Worm (Caenorhabditis elegans): ENCODE data around the gene rps-14.

rps-14 gene

DNA sequence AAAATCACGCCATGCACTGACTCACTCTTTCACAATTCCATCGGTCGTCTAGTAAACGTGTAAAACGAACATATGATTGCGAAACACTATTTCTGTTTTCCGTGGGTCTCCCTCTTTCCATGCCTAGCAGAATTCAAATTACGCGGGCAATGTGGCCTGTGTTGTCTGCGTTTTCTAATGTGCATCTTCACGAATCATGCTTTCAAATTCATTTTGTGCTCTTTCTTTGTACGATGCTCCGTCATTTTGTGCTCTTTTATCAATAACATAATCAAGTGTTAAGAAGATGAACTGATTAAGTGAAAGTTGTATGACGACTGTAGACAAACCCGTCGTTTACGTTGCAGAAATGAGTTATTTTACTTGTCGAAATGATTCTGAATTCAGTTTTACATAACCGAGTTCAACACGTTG lies 13.6 kb downstream of the rps-14 start:
- TF ChIP-seq pros-1 (tag; optimal IDR thresholded peaks at IDR 0.05) (no peak), elt-2 (tag; optimal IDR thresholded peaks at IDR 0.05) (peak; percentile 45), unc-86 (tag; optimal IDR thresholded peaks at IDR 0.05) (no peak)

DNA sequence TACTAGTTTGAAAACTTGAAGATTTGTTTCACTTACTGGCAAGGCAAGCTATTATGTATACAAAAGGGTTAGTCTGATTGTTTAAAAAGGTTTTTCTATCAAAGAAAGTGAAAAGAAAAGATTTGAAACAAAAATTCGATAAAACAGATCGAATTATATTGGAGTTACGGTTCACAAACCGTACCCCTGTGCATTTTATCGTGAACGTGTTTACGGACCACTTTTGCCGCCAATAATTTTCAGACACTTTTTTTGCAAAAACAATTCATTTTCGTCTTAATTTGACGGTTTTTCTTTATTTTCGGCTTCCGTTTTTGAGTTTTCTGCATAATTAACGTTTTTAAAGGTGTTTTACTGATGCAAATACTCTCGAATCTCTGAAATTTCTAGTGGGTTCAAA lies 14.1 kb downstream of the rps-14 start:
- no peak for TF ChIP-seq ets-4 (tag; optimal IDR thresholded peaks at IDR 0.05)
- no peak for TF ChIP-seq K09A11.1 (tag; optimal IDR thresholded peaks at IDR 0.05; ENCODE audit: insufficient read depth)
- no peak for TF ChIP-seq rnt-1 (tag; optimal IDR thresholded peaks at IDR 0.05)
- no peak for TF ChIP-seq ztf-16 (tag; optimal IDR thresholded peaks at IDR 0.05)
- no peak for TF ChIP-seq hlh-13 (GFP tag; optimal IDR thresholded peaks at IDR 0.05)
- TF ChIP-seq ceh-34 (tag; optimal IDR thresholded peaks at IDR 0.05): no peak
- no peak for TF ChIP-seq ref-2 (tag; optimal IDR thresholded peaks at IDR 0.05)
- TF ChIP-seq lim-6 (tag; optimal IDR thresholded peaks at IDR 0.05): no peak
- TF ChIP-seq lin-11 (tag; optimal IDR thresholded peaks at IDR 0.05): no peak
- TF ChIP-seq ceh-30 (tag; optimal IDR thresholded peaks at IDR 0.05): no peak
- TF ChIP-seq F13H6.1 (tag; optimal IDR thresholded peaks at IDR 0.05): no peak
- TF ChIP-seq hlh-30 (tag; optimal IDR thresholded peaks at IDR 0.05; ENCODE audit: insufficient read depth): no peak
- no peak for TF ChIP-seq unc-42 (tag; optimal IDR thresholded peaks at IDR 0.05)
- TF ChIP-seq pros-1 (tag; optimal IDR thresholded peaks at IDR 0.05): no peak
- no peak for TF ChIP-seq che-1 (tag; optimal IDR thresholded peaks at IDR 0.05)
- TF ChIP-seq sox-2 (GFP tag; IDR thresholded peaks at IDR 0.05): no peak
- no peak for TF ChIP-seq ceh-6 (GFP tag; optimal IDR thresholded peaks at IDR 0.05)
- no peak for TF ChIP-seq nfya-1 (tag; optimal IDR thresholded peaks at IDR 0.05)

DNA sequence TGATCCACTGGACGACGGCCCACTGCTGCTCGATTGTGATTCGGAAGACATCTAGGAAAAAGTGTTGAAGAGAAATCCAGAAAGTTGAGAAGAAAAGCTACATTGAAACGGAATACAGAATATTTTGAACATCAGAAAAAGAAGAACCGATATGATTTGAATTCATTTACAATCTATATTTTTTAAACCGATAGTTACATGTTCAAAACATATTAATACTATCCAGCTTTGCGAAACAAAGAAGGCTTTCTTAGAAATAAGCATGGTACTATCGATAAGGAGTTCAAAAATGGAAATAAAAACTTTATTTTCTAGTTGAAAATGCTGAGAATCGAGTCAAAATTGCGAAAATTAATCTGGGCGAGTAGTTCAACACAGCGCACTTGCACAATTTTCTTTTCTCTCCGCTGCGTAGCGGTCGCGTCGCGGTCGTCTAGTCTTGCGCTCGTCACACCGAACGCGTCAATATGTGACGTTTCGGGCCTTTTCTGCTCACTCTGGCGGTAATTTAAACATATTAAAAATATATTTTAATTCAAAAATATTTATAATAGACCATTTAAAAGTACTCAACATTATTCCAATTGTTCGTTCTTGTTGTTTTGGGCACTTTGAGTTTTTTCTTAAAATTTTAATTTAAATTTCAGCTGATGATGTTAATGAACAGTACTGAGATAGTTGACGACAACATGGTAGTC lies 17.2 kb downstream of the rps-14 start, which contains the start of the genes syf-2 and K04G7.1:
Gene syf-2 (minus strand): TSS at position 51 of the 698 bp plus-strand sequence.
Gene K04G7.1 (plus strand): TSS at position 648 of the 698 bp plus-strand sequence.
- TF ChIP-seq hlh-30 (tag; optimal IDR thresholded peaks at IDR 0.05; ENCODE audit: insufficient read depth): peak; percentile 70
- peak; percentile 5 for TF ChIP-seq pros-1 (tag; optimal IDR thresholded peaks at IDR 0.05)
- peak; percentile 76 for TF ChIP-seq unc-55 (GFP tag; optimal IDR thresholded peaks at IDR 0.05)
- TF ChIP-seq syd-9 (tag; optimal IDR thresholded peaks at IDR 0.05): no peak
- TF ChIP-seq ceh-31 (tag; optimal IDR thresholded peaks at IDR 0.05): peak; percentile 71
- TF ChIP-seq ets-4 (tag; optimal IDR thresholded peaks at IDR 0.05): no peak
- TF ChIP-seq ceh-14 (tag; optimal IDR thresholded peaks at IDR 0.05): peak; percentile 68
- TF ChIP-seq hlh-15 (tag; optimal IDR thresholded peaks at IDR 0.05): no peak
- peak; percentile 72 for TF ChIP-seq tbx-2 (tag; optimal IDR thresholded peaks at IDR 0.05)
- peak; percentile 57 for TF ChIP-seq ceh-34 (tag; optimal IDR thresholded peaks at IDR 0.05)
- TF ChIP-seq ceh-2 (tag; optimal IDR thresholded peaks at IDR 0.05): no peak
- TF ChIP-seq ceh-48 (tag; optimal IDR thresholded peaks at IDR 0.05): peak; percentile 8
- peak; percentile 42 for TF ChIP-seq K09A11.1 (tag; optimal IDR thresholded peaks at IDR 0.05; ENCODE audit: insufficient read depth)
- no peak for TF ChIP-seq F13H6.1 (tag; optimal IDR thresholded peaks at IDR 0.05)
- TF ChIP-seq ceh-30 (tag; optimal IDR thresholded peaks at IDR 0.05): no peak
- no peak for TF ChIP-seq odd-2 (tag; optimal IDR thresholded peaks at IDR 0.05)
- no peak for TF ChIP-seq pqm-1 (tag; optimal IDR thresholded peaks at IDR 0.05)
- peak; percentile 28 for TF ChIP-seq ref-2 (tag; optimal IDR thresholded peaks at IDR 0.05)
- TF ChIP-seq npax-4 (tag; optimal IDR thresholded peaks at IDR 0.05): no peak
- TF ChIP-seq madf-2 (tag; optimal IDR thresholded peaks at IDR 0.05): no peak
- peak; percentile 78 for TF ChIP-seq nfya-1 (tag; optimal IDR thresholded peaks at IDR 0.05)
- TF ChIP-seq ceh-18 (tag; optimal IDR thresholded peaks at IDR 0.05): peak; percentile 26
- TF ChIP-seq fkh-10 (GFP tag; optimal IDR thresholded peaks at IDR 0.05): no peak
- no peak for TF ChIP-seq lin-11 (tag; optimal IDR thresholded peaks at IDR 0.05)
- no peak for TF ChIP-seq ttx-3 (tag; optimal IDR thresholded peaks at IDR 0.05)
- TF ChIP-seq eyg-1 (tag; optimal IDR thresholded peaks at IDR 0.05): no peak
- TF ChIP-seq nhr-11 (tag; optimal IDR thresholded peaks at IDR 0.05): no peak
- TF ChIP-seq dve-1 (tag; optimal IDR thresholded peaks at IDR 0.05): peak; percentile 53
- peak; percentile 64 for TF ChIP-seq unc-42 (tag; optimal IDR thresholded peaks at IDR 0.05)
- peak; percentile 70 for TF ChIP-seq elt-2 (tag; optimal IDR thresholded peaks at IDR 0.05)
- TF ChIP-seq ztf-16 (tag; optimal IDR thresholded peaks at IDR 0.05): peak; percentile 25
